Worm (Caenorhabditis elegans): ENCODE results near the gene F32E10.8.

ce11 chrIV:7575147-7575768 is 7.9 kb downstream of the F32E10.8 start, which contains the start of gene cec-4:
- TF ChIP-seq mep-1 (tag; optimal IDR thresholded peaks at IDR 0.05) = no peak
- no peak for TF ChIP-seq lin-15B (tag; optimal IDR thresholded peaks at IDR 0.05)
- no peak for TF ChIP-seq nhr-76 (tag; optimal IDR thresholded peaks at IDR 0.05)

All from whole organism, L1 larva.